Worm (Caenorhabditis elegans) whole organism, dauer: ENCODE results near the gene K10G6.9.

Source experiments
- unc-62 ChIP-seq: sonication (generic microtip); optimal IDR thresholded peaks from 2 replicates; lab custom pipeline; 2017; ENCODE audit warnings: missing biosample characterization, missing genetic modification reagents, missing genetic modification characterization

K10G6.9 gene

ce11 chrII:3972153-3972552 is at the start of gene K10G6.9:
Gene K10G6.9, plus strand, starts transcription at chrII:3972262.
- TF ChIP-seq unc-62 (GFP tag; lab: Kevin White, UChicago): no peak

ce11 chrII:3922696-3923095 is 49.4 kb upstream of the K10G6.9 start:
- no peak for TF ChIP-seq unc-62 (GFP tag; lab: Kevin White, UChicago)

ce11 chrII:3927943-3928393 is 44.1 kb upstream of the K10G6.9 start, which contains the start of gene plpp-1.1:
Gene plpp-1.1, minus strand, starts transcription at chrII:3927993.
- no peak for TF ChIP-seq unc-62 (GFP tag; lab: Kevin White, UChicago)

ce11 chrII:3929446-3929845 is 42.6 kb upstream of the K10G6.9 start:
- no peak for TF ChIP-seq unc-62 (GFP tag; lab: Kevin White, UChicago)

- TF ChIP-seq unc-62 (GFP tag; lab: Kevin White, UChicago): no peak
These were observed 41.4 kb upstream of the K10G6.9 start for ce11 chrII:3930478-3931182.

ce11 chrII:3931230-3931629 is 40.8 kb upstream of the K10G6.9 start:
- no peak for TF ChIP-seq unc-62 (GFP tag; lab: Kevin White, UChicago)

ce11 chrII:3931825-3932224 is 40.2 kb upstream of the K10G6.9 start:
- TF ChIP-seq unc-62 (GFP tag; lab: Kevin White, UChicago): no peak

- no peak for TF ChIP-seq unc-62 (GFP tag; lab: Kevin White, UChicago)
These were observed 38.4 kb upstream of the K10G6.9 start, which contains the start of gene Y14H12B.2 for ce11 chrII:3933640-3934039. Gene Y14H12B.2, minus strand, starts transcription at chrII:3933740.

- TF ChIP-seq unc-62 (GFP tag; lab: Kevin White, UChicago): no peak
These were observed 38.0 kb upstream of the K10G6.9 start, which contains the start of gene Y14H12B.1 for ce11 chrII:3934085-3934484. Gene Y14H12B.1, plus strand, starts transcription at chrII:3934447.

ce11 chrII:3935098-3935497 is 37.0 kb upstream of the K10G6.9 start:
- TF ChIP-seq unc-62 (GFP tag; lab: Kevin White, UChicago): no peak

ce11 chrII:3935990-3936389 is 36.1 kb upstream of the K10G6.9 start:
- no peak for TF ChIP-seq unc-62 (GFP tag; lab: Kevin White, UChicago)

ce11 chrII:3947404-3947803 is 24.7 kb upstream of the K10G6.9 start:
- TF ChIP-seq unc-62 (GFP tag; lab: Kevin White, UChicago): no peak

- TF ChIP-seq unc-62 (GFP tag; lab: Kevin White, UChicago): no peak
These were observed 23.6 kb upstream of the K10G6.9 start for ce11 chrII:3948507-3948906.

ce11 chrII:3950077-3950476 is 22.0 kb upstream of the K10G6.9 start, which contains the start of gene sea-2:
Gene sea-2, plus strand, starts transcription at chrII:3950377.
- no peak for TF ChIP-seq unc-62 (GFP tag; lab: Kevin White, UChicago)

- no peak for TF ChIP-seq unc-62 (GFP tag; lab: Kevin White, UChicago)
These were observed 20.7 kb upstream of the K10G6.9 start for ce11 chrII:3951354-3951753.

ce11 chrII:3952368-3952767 is 19.7 kb upstream of the K10G6.9 start:
- no peak for TF ChIP-seq unc-62 (GFP tag; lab: Kevin White, UChicago)

ce11 chrII:3952967-3953366 is 19.1 kb upstream of the K10G6.9 start:
- TF ChIP-seq unc-62 (GFP tag; lab: Kevin White, UChicago): no peak
